Worm (Caenorhabditis elegans) whole organism, early embryonic: ENCODE results near the gene F28E10.4.

ENCODE experiments used
- B0310.2 ChIP-seq: sonication (generic microtip); optimal IDR thresholded peaks from 2 replicates; lab custom pipeline; 2016; ENCODE audit warnings: mild to moderate bottlenecking, missing genetic modification characterization, missing compliant biosample characterization
- F13C5.2 ChIP-seq: sonication (generic microtip); optimal IDR thresholded peaks from 2 replicates; lab custom pipeline; 2017; ENCODE audit warnings: mild to moderate bottlenecking, missing genetic modification characterization, inconsistent platforms, missing compliant biosample characterization
- aly-1 ChIP-seq: sonication (generic microtip); optimal IDR thresholded peaks from 2 replicates; lab custom pipeline; 2016; ENCODE audit warnings: missing genetic modification characterization, missing compliant biosample characterization
- ama-1 ChIP-seq: fragments of 150-350 bp; optimal IDR thresholded peaks from 2 replicates; lab custom pipeline; 2014
- ceh-13 ChIP-seq: fragments of 200-800 bp; sonication (Bioruptor generic); optimal IDR thresholded peaks from 2 replicates; lab custom pipeline; 2018; ENCODE audit warnings: mild to moderate bottlenecking, missing genetic modification characterization, missing compliant biosample characterization
- ets-7 ChIP-seq: sonication (generic microtip); optimal IDR thresholded peaks from 2 replicates; lab custom pipeline; 2016; ENCODE audit warnings: missing genotype, missing genetic modification characterization, missing compliant biosample characterization
- flt-1 ChIP-seq: fragments of 200-800 bp; sonication (Bioruptor generic); IDR thresholded peaks from 2 replicates; pipeline ENCODE4 v1.3.6; 2022; ENCODE audit warnings: missing genetic modification characterization, missing compliant biosample characterization
- hmbx-1 ChIP-seq: sonication (generic microtip); optimal IDR thresholded peaks from 2 replicates; lab custom pipeline; 2016; ENCODE audit warnings: mild to moderate bottlenecking, missing genetic modification characterization, missing compliant biosample characterization
- hmg-4 ChIP-seq: fragments of 200-800 bp; sonication (Bioruptor generic); optimal IDR thresholded peaks from 2 replicates; lab custom pipeline; 2018; ENCODE audit warnings: mild to moderate bottlenecking, missing genetic modification characterization, missing compliant biosample characterization
- hnd-1 ChIP-seq: sonication (generic microtip); optimal IDR thresholded peaks from 2 replicates; lab custom pipeline; 2016; ENCODE audit warnings: missing genetic modification characterization, missing compliant biosample characterization
- pes-1 ChIP-seq: fragments of 200-800 bp; sonication (Bioruptor generic); IDR thresholded peaks from 2 replicates; pipeline ENCODE4 v1.3.6; 2022; ENCODE audit warnings: missing genetic modification reagents, missing genetic modification characterization, missing compliant biosample characterization
- scrt-1 ChIP-seq: fragments of 200-800 bp; sonication (Bioruptor generic); IDR thresholded peaks from 2 replicates; pipeline ENCODE4 v1.3.6; 2022; ENCODE audit warnings: missing genetic modification characterization, missing compliant biosample characterization
- tbx-11 ChIP-seq: fragments of 200-800 bp; sonication (Bioruptor generic); IDR thresholded peaks from 2 replicates; pipeline ENCODE4 v1.3.6; 2022; ENCODE audit warnings: missing genetic modification characterization, missing compliant biosample characterization
- tra-4 ChIP-seq: sonication (generic microtip); optimal IDR thresholded peaks from 2 replicates; lab custom pipeline; 2017; ENCODE audit warnings: missing genetic modification characterization, missing compliant biosample characterization

ce11 chrIV:4516478-4516877 is 50.8 kb downstream of the F28E10.4 start:
- no peak for TF ChIP-seq scrt-1 (GFP tag; lab: Robert Waterston, UW)
- TF ChIP-seq F13C5.2 (tag; lab: Kevin White, UChicago), result no peak
- no peak for TF ChIP-seq pes-1 (GFP tag; lab: Robert Waterston, UW)
- TF ChIP-seq tbx-11, result no peak
- no peak for TF ChIP-seq aly-1 (tag; lab: Kevin White, UChicago)
- no peak for TF ChIP-seq ama-1 (lab: Kevin White, UChicago)
- no peak for TF ChIP-seq hnd-1 (tag; lab: Kevin White, UChicago)
- TF ChIP-seq B0310.2 (tag; lab: Kevin White, UChicago), result no peak
- no peak for TF ChIP-seq hmg-4 (GFP tag; lab: Kevin White, UChicago)
- TF ChIP-seq flt-1 (GFP tag; lab: Robert Waterston, UW), result no peak
- TF ChIP-seq ets-7 (tag; lab: Kevin White, UChicago), result no peak
- TF ChIP-seq hmbx-1 (tag; lab: Kevin White, UChicago), result no peak
- no peak for TF ChIP-seq ceh-13 (GFP tag; lab: Kevin White, UChicago)
- no peak for TF ChIP-seq tra-4
